Worm (Caenorhabditis elegans) whole organism, L4 larva: Measurements from ENCODE around the gene H25P19.1.

Source experiments
- aha-1 ChIP-seq: fragments of 150-350 bp; peaks from one replicate; lab custom pipeline; 2014; ENCODE audit warnings: missing biosample characterization, missing genetic modification characterization
- aly-2 ChIP-seq: sonication (generic microtip); optimal IDR thresholded peaks from 2 replicates; lab custom pipeline; 2018; ENCODE audit warnings: missing biosample characterization, missing genetic modification characterization
- ceh-20 ChIP-seq: fragments of 200-800 bp; sonication (Bioruptor generic); IDR thresholded peaks from 2 replicates; pipeline ENCODE4 v1.3.6; 2022; ENCODE audit warnings: missing genetic modification reagents, missing genetic modification characterization, missing compliant biosample characterization
- ceh-62 ChIP-seq: sonication (generic microtip); optimal IDR thresholded peaks from 2 replicates; lab custom pipeline; 2017; ENCODE audit warnings: missing biosample characterization, missing genetic modification characterization
- daf-12 ChIP-seq: fragments of 150-350 bp; optimal IDR thresholded peaks from 2 replicates; lab custom pipeline; 2014; ENCODE audit warnings: missing biosample characterization, missing genetic modification reagents, missing genetic modification characterization
- daf-19 ChIP-seq: fragments of 200-800 bp; sonication (Bioruptor generic); conservative IDR thresholded peaks from 2 replicates; pipeline ENCODE4 v1.3.6; 2022; ENCODE audit warnings: missing genetic modification characterization, missing compliant biosample characterization
- duxl-1 ChIP-seq: sonication (generic microtip); optimal IDR thresholded peaks from 2 replicates; lab custom pipeline; 2016; ENCODE audit warnings: mild to moderate bottlenecking, missing genetic modification characterization, moderate library complexity, missing compliant biosample characterization; ENCODE audit not compliant: poor library complexity
- gei-8 ChIP-seq: fragments of 200-800 bp; sonication (Bioruptor generic); optimal IDR thresholded peaks from 2 replicates; lab custom pipeline; 2018; ENCODE audit warnings: mild to moderate bottlenecking, missing genetic modification characterization, missing compliant biosample characterization
- lir-3 ChIP-seq: sonication (generic microtip); optimal IDR thresholded peaks from 2 replicates; lab custom pipeline; 2016; ENCODE audit warnings: mild to moderate bottlenecking, missing genetic modification characterization, missing compliant biosample characterization
- mep-1 ChIP-seq: fragments of 150-350 bp; sonication (generic microtip); optimal IDR thresholded peaks from 3 replicates; lab custom pipeline; 2014; ENCODE audit warnings: missing biosample characterization, missing genetic modification characterization
- nhr-111 ChIP-seq: fragments of 200-800 bp; sonication (Bioruptor generic); optimal IDR thresholded peaks from 2 replicates; lab custom pipeline; 2018; ENCODE audit warnings: mild to moderate bottlenecking, missing genetic modification characterization, missing compliant biosample characterization
- nhr-77 ChIP-seq: fragments of 150-350 bp; optimal IDR thresholded peaks from 2 replicates; lab custom pipeline; 2014; ENCODE audit warnings: missing biosample characterization, missing genetic modification characterization
- unc-130 ChIP-seq: sonication (generic microtip); optimal IDR thresholded peaks from 2 replicates; lab custom pipeline; 2016; ENCODE audit warnings: missing genetic modification reagents, missing genetic modification characterization, missing compliant biosample characterization

- no peak for TF ChIP-seq nhr-77 (tag; lab: Kevin White, UChicago)
- TF ChIP-seq mep-1: no peak
- TF ChIP-seq daf-19: no peak
- TF ChIP-seq daf-12: no peak
- no peak for TF ChIP-seq gei-8 (GFP tag; lab: Kevin White, UChicago)
- no peak for TF ChIP-seq ceh-20 (GFP tag; lab: Robert Waterston, UW)
- no peak for TF ChIP-seq aly-2 (tag; lab: Kevin White, UChicago)
- TF ChIP-seq duxl-1: no peak
- no peak for TF ChIP-seq aha-1 (tag; lab: Kevin White, UChicago)
- TF ChIP-seq lir-3 (tag; lab: Kevin White, UChicago): no peak
- no peak for TF ChIP-seq unc-130 (GFP tag; lab: Kevin White, UChicago)
- TF ChIP-seq ceh-62 (tag; lab: Kevin White, UChicago): no peak
- no peak for TF ChIP-seq nhr-111 (GFP tag; lab: Kevin White, UChicago)
Observed at ce11 chrV:652940-653339, 34.5 kb upstream of the H25P19.1 start, which contains the start of gene srj-5.
